Fruit fly (Drosophila melanogaster): ENCODE data around the gene Pgls.

DNA sequence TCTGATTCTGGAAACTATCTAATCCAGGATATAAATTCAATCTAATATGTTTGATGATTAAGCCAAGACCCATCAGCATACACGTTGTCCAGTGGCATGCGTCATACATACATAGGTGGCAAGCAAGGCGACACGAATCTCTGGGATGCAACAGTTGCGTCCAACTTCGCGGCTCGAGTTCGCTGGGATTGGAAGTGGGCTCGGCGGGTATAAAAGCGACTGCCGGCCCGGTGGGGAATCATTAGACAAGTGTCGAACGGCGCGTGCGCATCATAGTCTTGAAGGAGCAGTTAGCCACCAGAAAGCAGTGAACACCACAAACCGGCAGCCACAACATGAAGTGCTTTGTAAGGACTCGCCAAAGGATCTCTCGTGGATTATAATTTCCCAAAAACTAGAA, 21.8 kb downstream of the Pgls start, which contains the start of gene CG2157:
- TF ChIP-seq CG15336 (GFP tag; IDR thresholded peaks at IDR 0.05) = no peak
- no peak for TF ChIP-seq lz (GFP tag; optimal IDR thresholded peaks at IDR 0.05)
- TF ChIP-seq Ets21C (GFP tag; optimal IDR thresholded peaks at IDR 0.05) = no peak
- no peak for TF ChIP-seq Hr39 (GFP tag; optimal IDR thresholded peaks at IDR 0.05)
- no peak for TF ChIP-seq CG31627 (GFP tag; optimal IDR thresholded peaks at IDR 0.05)
- TF ChIP-seq ss (GFP tag; optimal IDR thresholded peaks at IDR 0.05) = no peak

Data from whole organism, prepupa.